Fruit fly (Drosophila melanogaster) whole organism, embryonic: Measurements from ENCODE around the gene Uro.

ENCODE experiments used
- Asciz ChIP-seq: fragments of 200-800 bp; sonication (Bioruptor generic); optimal IDR thresholded peaks from 2 replicates; lab custom pipeline; 2017; ENCODE audit warnings: missing biosample characterization, mild to moderate bottlenecking, missing genetic modification characterization, missing genetic modification reagents
- Atf3 ChIP-seq: fragments of 200-800 bp; sonication (Bioruptor generic); optimal IDR thresholded peaks from 3 replicates; lab custom pipeline; 2016; ENCODE audit warnings: missing biosample characterization, missing genetic modification characterization
- CG10321 ChIP-seq: fragments of 200-800 bp; sonication (Bioruptor generic); IDR thresholded peaks from 2 replicates; pipeline ENCODE4 v1.3.6; 2022; ENCODE audit warnings: missing biosample characterization, missing genetic modification characterization
- CG11560 ChIP-seq: fragments of 200-800 bp; sonication (Bioruptor generic); IDR thresholded peaks from 3 replicates; pipeline ENCODE4 v1.3.6; 2022; ENCODE audit warnings: missing biosample characterization, missing genetic modification characterization
- CG12236 ChIP-seq: fragments of 200-800 bp; sonication (Bioruptor generic); optimal IDR thresholded peaks from 2 replicates; lab custom pipeline; 2016; ENCODE audit warnings: missing biosample characterization, missing genetic modification characterization
- CG14441 ChIP-seq: fragments of 200-800 bp; sonication (Bioruptor generic); IDR thresholded peaks from 2 replicates; pipeline ENCODE4 v1.3.6; 2022; ENCODE audit warnings: missing biosample characterization, missing genetic modification characterization
- CG14710 ChIP-seq: fragments of 200-800 bp; sonication (Bioruptor generic); optimal IDR thresholded peaks from 3 replicates; lab custom pipeline; 2019; ENCODE audit warnings: missing biosample characterization, mild to moderate bottlenecking, missing genetic modification characterization, moderate library complexity
- CG14860 ChIP-seq: fragments of 200-800 bp; sonication (Bioruptor generic); IDR thresholded peaks from 3 replicates; pipeline ENCODE4 v1.3.6; 2022; ENCODE audit warnings: missing biosample characterization, missing genetic modification characterization; ENCODE audit not compliant: partially characterized antibody
- CG15269 ChIP-seq: fragments of 200-800 bp; sonication (Bioruptor generic); optimal IDR thresholded peaks from 2 replicates; lab custom pipeline; 2018; ENCODE audit warnings: missing biosample characterization, mild to moderate bottlenecking, missing genetic modification characterization, moderate library complexity
- CG15514 ChIP-seq: fragments of 200-800 bp; sonication (Bioruptor generic); optimal IDR thresholded peaks from 3 replicates; lab custom pipeline; 2017; ENCODE audit warnings: missing biosample characterization, missing genetic modification characterization, mild to moderate bottlenecking, moderate library complexity, missing genetic modification reagents
- CG30403 ChIP-seq: fragments of 200-800 bp; sonication (Bioruptor generic); optimal IDR thresholded peaks from 3 replicates; lab custom pipeline; 2016; ENCODE audit warnings: missing biosample characterization, missing genetic modification characterization
- CG42726 ChIP-seq: fragments of 200-800 bp; sonication (Bioruptor generic); IDR thresholded peaks from 2 replicates; pipeline ENCODE4 v1.3.6; 2022; ENCODE audit warnings: missing biosample characterization, missing genetic modification characterization; ENCODE audit not compliant: partially characterized antibody
- CG7556 ChIP-seq: fragments of 200-800 bp; sonication (Bioruptor generic); optimal IDR thresholded peaks from 2 replicates; lab custom pipeline; 2017; ENCODE audit warnings: missing biosample characterization, mild to moderate bottlenecking, missing genetic modification characterization
- CG7963 ChIP-seq: fragments of 200-800 bp; sonication (Bioruptor generic); IDR thresholded peaks from 3 replicates; pipeline ENCODE4 v1.3.6; 2022; ENCODE audit warnings: missing biosample characterization, missing genetic modification characterization; ENCODE audit not compliant: partially characterized antibody
- CG9876 ChIP-seq: fragments of 200-800 bp; sonication (Bioruptor generic); optimal IDR thresholded peaks from 2 replicates; lab custom pipeline; 2016; ENCODE audit warnings: missing biosample characterization, missing genetic modification characterization
- Camta ChIP-seq: fragments of 200-800 bp; sonication (Bioruptor generic); optimal IDR thresholded peaks from 2 replicates; lab custom pipeline; 2016; ENCODE audit warnings: missing biosample characterization, missing genetic modification characterization
- CkIIα-i1 ChIP-seq: fragments of 200-800 bp; sonication (Bioruptor generic); IDR thresholded peaks from 2 replicates; pipeline ENCODE4 v1.3.6; 2022; ENCODE audit warnings: missing biosample characterization, missing genetic modification characterization
- Dbx ChIP-seq: fragments of 200-800 bp; sonication (Bioruptor generic); IDR thresholded peaks from 3 replicates; pipeline ENCODE4 v1.3.6; 2022; ENCODE audit warnings: missing biosample characterization, missing genetic modification characterization
- Ets97D ChIP-seq: fragments of 200-800 bp; sonication (Bioruptor generic); optimal IDR thresholded peaks from 3 replicates; lab custom pipeline; 2016; ENCODE audit warnings: missing biosample characterization, missing genetic modification characterization
- HLH54F ChIP-seq: fragments of 200-800 bp; sonication (Bioruptor generic); optimal IDR thresholded peaks from 3 replicates; lab custom pipeline; 2016; ENCODE audit warnings: missing biosample characterization, missing genetic modification characterization
- Hey ChIP-seq: fragments of 200-800 bp; sonication (Bioruptor generic); optimal IDR thresholded peaks from 3 replicates; lab custom pipeline; 2018; ENCODE audit warnings: missing biosample characterization, mild to moderate bottlenecking, missing genetic modification characterization
- HmgZ ChIP-seq: fragments of 200-800 bp; sonication (Bioruptor generic); optimal IDR thresholded peaks from 2 replicates; lab custom pipeline; 2018; ENCODE audit warnings: missing biosample characterization, mild to moderate bottlenecking, missing genetic modification characterization
- Hr51 ChIP-seq, 2 experiments: fragments of 200-800 bp; sonication (Bioruptor generic); optimal IDR thresholded peaks; 2 replicates in 1 of 2; 3 replicates in 1 of 2; lab custom pipeline; 2016 to 2018; ENCODE audit warnings: missing biosample characterization in 2 of 2, missing genetic modification characterization in 2 of 2, mild to moderate bottlenecking in 1 of 2, moderate library complexity in 1 of 2
- Oli ChIP-seq: fragments of 200-800 bp; sonication (Bioruptor generic); optimal IDR thresholded peaks from 2 replicates; lab custom pipeline; 2018; ENCODE audit warnings: missing biosample characterization, mild to moderate bottlenecking, missing genetic modification characterization, moderate library complexity
- Opbp ChIP-seq: fragments of 200-800 bp; sonication (Bioruptor generic); IDR thresholded peaks from 3 replicates; pipeline ENCODE4 v1.3.6; 2022; ENCODE audit warnings: missing biosample characterization, missing genetic modification characterization; ENCODE audit not compliant: partially characterized antibody
- PHDP ChIP-seq: fragments of 200-800 bp; sonication (Bioruptor generic); optimal IDR thresholded peaks from 3 replicates; lab custom pipeline; 2018; ENCODE audit warnings: missing biosample characterization, mild to moderate bottlenecking, missing genetic modification characterization, moderate library complexity
- Rfx ChIP-seq: fragments of 200-800 bp; sonication (Bioruptor generic); IDR thresholded peaks from 2 replicates; pipeline ENCODE4 v1.3.6; 2022; ENCODE audit warnings: missing biosample characterization, missing genetic modification characterization
- Sox100B ChIP-seq: fragments of 200-800 bp; sonication (Bioruptor generic); optimal IDR thresholded peaks from 3 replicates; lab custom pipeline; 2018; ENCODE audit warnings: missing biosample characterization, mild to moderate bottlenecking, missing genetic modification characterization
- Trl ChIP-seq, 3 experiments: fragments of >200 bp in 2 of 3; fragments of 200-800 bp in 1 of 3; sonication (Bioruptor generic) in 1 of 3; optimal IDR thresholded peaks; 2 replicates in 1 of 3; 3 replicates in 2 of 3; lab custom pipeline; 2016 to 2017; ENCODE audit warnings: missing biosample characterization in 1 of 3, missing genetic modification characterization in 1 of 3
- ab ChIP-seq: fragments of 200-800 bp; sonication (Bioruptor generic); optimal IDR thresholded peaks from 2 replicates; lab custom pipeline; 2016; ENCODE audit warnings: missing biosample characterization, missing genetic modification characterization
- amos ChIP-seq: fragments of 200-800 bp; sonication (Bioruptor generic); IDR thresholded peaks from 2 replicates; pipeline ENCODE4 v1.3.6; 2022; ENCODE audit warnings: missing biosample characterization, missing genetic modification characterization; ENCODE audit not compliant: partially characterized antibody
- bab2 ChIP-seq: fragments of 200-800 bp; sonication (Bioruptor generic); optimal IDR thresholded peaks from 2 replicates; lab custom pipeline; 2016; ENCODE audit warnings: missing biosample characterization, missing genetic modification characterization
- bbx ChIP-seq: fragments of 200-800 bp; sonication (Bioruptor generic); IDR thresholded peaks from 2 replicates; pipeline ENCODE4 v1.3.6; 2022; ENCODE audit warnings: missing biosample characterization, missing genetic modification characterization; ENCODE audit not compliant: partially characterized antibody
- dmrt99B ChIP-seq: fragments of 200-800 bp; sonication (Bioruptor generic); optimal IDR thresholded peaks from 2 replicates; lab custom pipeline; 2018; ENCODE audit warnings: missing biosample characterization, mild to moderate bottlenecking, missing genetic modification characterization, moderate library complexity
- fd3F ChIP-seq: fragments of 200-800 bp; sonication (Bioruptor generic); optimal IDR thresholded peaks from 2 replicates; lab custom pipeline; 2018; ENCODE audit warnings: missing biosample characterization, mild to moderate bottlenecking, missing genetic modification characterization, moderate library complexity
- gcm ChIP-seq: fragments of 200-800 bp; sonication (Bioruptor generic); optimal IDR thresholded peaks from 2 replicates; lab custom pipeline; 2019; ENCODE audit warnings: missing biosample characterization, mild to moderate bottlenecking, missing genetic modification characterization, moderate library complexity
- gt ChIP-seq: fragments of 200-800 bp; sonication (Bioruptor generic); IDR thresholded peaks from 2 replicates; pipeline ENCODE4 v1.3.6; 2022; ENCODE audit warnings: missing biosample characterization, missing genetic modification characterization
- hth ChIP-seq: fragments of >200 bp; optimal IDR thresholded peaks from 2 replicates; lab custom pipeline; 2017; ENCODE audit warnings: inconsistent platforms
- insv ChIP-seq, 2 experiments: fragments of 200-800 bp; sonication (Bioruptor generic); optimal IDR thresholded peaks; 3 replicates each; lab custom pipeline; 2016 to 2018; ENCODE audit warnings: missing biosample characterization in 2 of 2, missing genetic modification characterization in 2 of 2
- kay ChIP-seq: fragments of 200-800 bp; sonication (Bioruptor generic); optimal IDR thresholded peaks from 2 replicates; lab custom pipeline; 2016; ENCODE audit warnings: missing biosample characterization, missing genetic modification characterization
- luna ChIP-seq: fragments of 200-800 bp; sonication (Bioruptor generic); optimal IDR thresholded peaks from 2 replicates; lab custom pipeline; 2016; ENCODE audit warnings: missing biosample characterization, missing genetic modification characterization
- mld ChIP-seq: fragments of 200-800 bp; sonication (Bioruptor generic); IDR thresholded peaks from 3 replicates; pipeline ENCODE4 v1.3.6; 2022; ENCODE audit warnings: missing biosample characterization, missing genetic modification characterization; ENCODE audit not compliant: partially characterized antibody
- odd ChIP-seq: fragments of 200-800 bp; sonication (Bioruptor generic); optimal IDR thresholded peaks from 2 replicates; lab custom pipeline; 2017; ENCODE audit warnings: missing biosample characterization, mild to moderate bottlenecking, missing genetic modification characterization
- p53 ChIP-seq: fragments of 200-800 bp; sonication (Bioruptor generic); optimal IDR thresholded peaks from 2 replicates; lab custom pipeline; 2016; ENCODE audit warnings: missing biosample characterization, missing genetic modification characterization
- pzg ChIP-seq: fragments of 200-800 bp; sonication (Bioruptor generic); optimal IDR thresholded peaks from 3 replicates; lab custom pipeline; 2018; ENCODE audit warnings: missing biosample characterization, mild to moderate bottlenecking, missing genetic modification characterization, moderate library complexity
- scrt ChIP-seq: fragments of 200-800 bp; sonication (Bioruptor generic); optimal IDR thresholded peaks from 2 replicates; lab custom pipeline; 2018; ENCODE audit warnings: missing biosample characterization, mild to moderate bottlenecking, missing genetic modification characterization, moderate library complexity
- tna ChIP-seq: fragments of 200-800 bp; sonication (Bioruptor generic); IDR thresholded peaks from 2 replicates; pipeline ENCODE4 v1.3.6; 2022; ENCODE audit warnings: missing biosample characterization, missing genetic modification characterization; ENCODE audit not compliant: partially characterized antibody
- zen ChIP-seq: fragments of 200-800 bp; sonication (Bioruptor generic); optimal IDR thresholded peaks from 3 replicates; lab custom pipeline; 2018; ENCODE audit warnings: missing biosample characterization, mild to moderate bottlenecking, missing genetic modification characterization, moderate library complexity

The Uro gene

DNA sequence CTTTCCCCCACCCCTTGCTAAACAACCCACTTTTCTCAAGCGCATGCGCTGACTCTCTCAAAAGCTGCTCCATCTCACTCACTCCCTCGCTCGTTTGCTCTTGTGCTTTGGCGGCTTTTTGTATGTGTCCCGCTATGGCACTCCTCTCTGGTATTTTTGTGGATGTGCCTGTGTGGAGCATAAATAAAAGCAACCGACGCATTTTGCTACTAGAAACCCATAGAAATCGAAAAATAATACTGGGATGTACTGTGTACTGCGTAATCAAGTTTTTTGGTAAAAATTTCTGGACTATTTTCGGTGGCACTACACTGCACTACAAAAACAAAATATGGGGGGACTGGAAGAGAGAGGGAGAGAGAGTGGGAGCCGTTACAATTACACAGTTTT, 29.8 kb downstream of the Uro start (continued):
- TF ChIP-seq CG10321 (no peak), CG9876 (GFP tag; lab: Kevin White, UChicago) (no peak), CG11560 (tag; lab: Robert Waterston, UW) (no peak), CG14860 (no peak), CG7556 (GFP tag; lab: Kevin White, UChicago) (no peak), Hey (tag; lab: Kevin White, UChicago) (no peak), Oli (no peak), odd (GFP tag; lab: Kevin White, UChicago) (no peak), Opbp (GFP tag; lab: Robert Waterston, UW) (peak; percentile 32; the same call in 1 of the 3 replicates), HLH54F (GFP tag; lab: Kevin White, UChicago) (no peak), ab (GFP tag; lab: Kevin White, UChicago) (no peak), Rfx (GFP tag; lab: Robert Waterston, UW) (peak; percentile 45; the same call in 1 of the 2 replicates), mld (GFP tag; lab: Robert Waterston, UW) (no peak), Ets97D (GFP tag; lab: Kevin White, UChicago) (no peak), hth (lab: Kevin White, UChicago) (no peak), gt (GFP tag; lab: Robert Waterston, UW) (no peak), CG30403 (GFP tag; lab: Kevin White, UChicago) (no peak), Asciz (GFP tag; lab: Kevin White, UChicago) (no peak), fd3F (GFP tag; lab: Kevin White, UChicago) (no peak)

DNA sequence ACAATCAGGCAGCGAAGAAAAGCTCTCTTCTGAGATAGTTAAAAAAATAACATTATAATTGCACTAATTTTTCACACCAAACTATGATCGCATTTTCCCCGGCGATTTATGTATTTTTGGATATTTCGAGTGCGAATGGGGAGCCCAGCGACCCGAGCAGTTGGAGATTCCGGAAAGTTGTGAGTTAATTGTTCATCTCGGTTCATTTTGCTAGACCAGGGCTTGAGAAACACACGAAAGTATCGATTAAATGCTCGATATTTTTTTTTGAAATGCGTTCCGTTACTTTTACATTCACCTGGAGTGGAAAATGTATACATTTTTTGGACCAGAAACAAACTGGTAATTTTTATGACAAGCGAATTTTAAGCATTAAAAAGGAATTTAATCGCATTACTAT, 30.6 kb downstream of the Uro start, which contains the start of gene Cdc14:
Cdc14 (minus strand) TSS at position 185 of the 400 bp plus-strand sequence.
- TF ChIP-seq amos (peak; percentile 74; the same call in 1 of the 2 replicates), HmgZ (tag; lab: Kevin White, UChicago) (no peak), CG15269 (tag; lab: Kevin White, UChicago) (no peak), CG15514 (GFP tag; lab: Kevin White, UChicago) (peak; percentile 98), luna (no peak), dmrt99B (tag; lab: Kevin White, UChicago) (no peak), Dbx (no peak), pzg (GFP tag; lab: Kevin White, UChicago) (peak; percentile 60), gcm (GFP tag; lab: Kevin White, UChicago) (no peak), zen (tag; lab: Kevin White, UChicago) (no peak), CG42726 (GFP tag; lab: Robert Waterston, UW) (peak; percentile 53; the same call in 1 of the 2 replicates), CG7556 (GFP tag; lab: Kevin White, UChicago) (no peak), Trl (optimal IDR thresholded peaks at IDR 0.05; lab: Kevin White, UChicago) (no peak), Trl (GFP tag; optimal IDR thresholded peaks at IDR 0.05; lab: Kevin White, UChicago) (no peak), Asciz (GFP tag; lab: Kevin White, UChicago) (no peak), PHDP (tag; lab: Kevin White, UChicago) (peak; percentile 21), bab2 (GFP tag; lab: Kevin White, UChicago) (no peak), bbx (GFP tag; lab: Robert Waterston, UW) (peak; percentile 55; the same call in 1 of the 2 replicates), scrt (GFP tag; lab: Kevin White, UChicago) (peak; percentile 30), CG7963 (GFP tag; lab: Robert Waterston, UW) (peak; percentile 42; the same call in 2 of the 3 replicates), insv (GFP tag; optimal IDR thresholded peaks at IDR 0.05; lab: Kevin White, UChicago) (no peak), Hr51 (GFP tag; optimal IDR thresholded peaks at IDR 0.05; lab: Kevin White, UChicago) (no peak), kay (GFP tag; lab: Kevin White, UChicago) (no peak), p53 (GFP tag; lab: Kevin White, UChicago) (no peak), Atf3 (no peak), tna (GFP tag; lab: Robert Waterston, UW) (peak; percentile 58), CkIIα-i1 (GFP tag; lab: Robert Waterston, UW) (no peak), CG14710 (tag; lab: Kevin White, UChicago) (peak; percentile 52), CG14860 (peak; percentile 38; the same call in 1 of the 3 replicates), CG12236 (GFP tag; lab: Kevin White, UChicago) (peak; percentile 57), Camta (no peak), CG14441 (GFP tag; lab: Robert Waterston, UW) (no peak), Sox100B (no peak)
